Worm (Caenorhabditis elegans) whole organism, L1 larva: ENCODE data around the gene ugt-60.

Experiments
- C04F5.9 ChIP-seq: sonication (generic microtip); optimal IDR thresholded peaks from 2 replicates; lab custom pipeline; 2016; ENCODE audit warnings: missing genetic modification characterization, missing compliant biosample characterization
- C34B4.2 ChIP-seq: sonication (generic microtip); optimal IDR thresholded peaks from 2 replicates; lab custom pipeline; 2017; ENCODE audit warnings: mild to moderate bottlenecking, missing genetic modification characterization, missing compliant biosample characterization
- F16B12.6 ChIP-seq: fragments of 150-350 bp; optimal IDR thresholded peaks from 2 replicates; lab custom pipeline; 2014; ENCODE audit warnings: missing biosample characterization, missing genetic modification characterization
- Y116A8C.19 ChIP-seq: sonication (generic microtip); optimal IDR thresholded peaks from 2 replicates; lab custom pipeline; 2016; ENCODE audit warnings: missing compliant biosample characterization, missing genetic modification characterization, borderline replicate concordance
- aly-2 ChIP-seq: fragments of 150-350 bp; optimal IDR thresholded peaks from 2 replicates; lab custom pipeline; 2014; ENCODE audit warnings: missing biosample characterization, missing genetic modification characterization
- blmp-1 ChIP-seq: fragments of 150-350 bp; optimal IDR thresholded peaks from 2 replicates; lab custom pipeline; 2014; ENCODE audit warnings: missing biosample characterization, missing genetic modification characterization
- ces-1 ChIP-seq: fragments of 150-350 bp; optimal IDR thresholded peaks from 2 replicates; lab custom pipeline; 2014; ENCODE audit warnings: missing biosample characterization, missing genetic modification reagents, missing genetic modification characterization
- dpl-1 ChIP-seq, 3 experiments: fragments of 150-350 bp in 2 of 3; sonication (generic microtip) in 1 of 3; optimal IDR thresholded peaks; 2 replicates each; lab custom pipeline; 2014 to 2017; ENCODE audit warnings: missing biosample characterization in 3 of 3, missing genetic modification characterization in 3 of 3, missing genetic modification reagents in 3 of 3
- dsc-1 ChIP-seq: sonication (generic microtip); optimal IDR thresholded peaks from 2 replicates; lab custom pipeline; 2016; ENCODE audit warnings: mild to moderate bottlenecking, missing genetic modification characterization, missing compliant biosample characterization
- efl-1 ChIP-seq, 4 experiments: fragments of 150-350 bp; optimal IDR thresholded peaks in 3 of 4; peaks in 1 of 4; 1 replicate in 1 of 4; 2 replicates in 3 of 4; lab custom pipeline; 2014; ENCODE audit warnings: missing biosample characterization in 2 of 4, missing genetic modification characterization in 2 of 4, missing genetic modification reagents in 2 of 4
- egl-27 ChIP-seq, 2 experiments: fragments of 150-350 bp in 1 of 2; sonication (generic microtip); optimal IDR thresholded peaks; 3 replicates each; lab custom pipeline; 2017 to 2018; ENCODE audit warnings: missing biosample characterization in 2 of 2, missing genetic modification characterization in 2 of 2, missing genetic modification reagents in 2 of 2
- elt-2 ChIP-seq: sonication (generic microtip); optimal IDR thresholded peaks from 2 replicates; lab custom pipeline; 2016; ENCODE audit warnings: missing genetic modification characterization, mild to moderate bottlenecking, inconsistent platforms, missing compliant biosample characterization, missing genetic modification reagents
- elt-3 ChIP-seq, 6 experiments: fragments of 150-350 bp in 1 of 6; sonication (generic microtip); optimal IDR thresholded peaks; 2 replicates each; lab custom pipeline; 2017 to 2018; ENCODE audit warnings: missing biosample characterization in 6 of 6, missing genetic modification characterization in 6 of 6, inconsistent platforms in 1 of 6
- ets-5 ChIP-seq: fragments of 200-800 bp; sonication (Bioruptor generic); IDR thresholded peaks from 2 replicates; pipeline ENCODE4 v1.3.6; 2022; ENCODE audit warnings: missing genetic modification characterization, missing compliant biosample characterization
- fos-1 ChIP-seq: fragments of 150-350 bp; optimal IDR thresholded peaks from 2 replicates; lab custom pipeline; 2014; ENCODE audit warnings: missing biosample characterization, missing genetic modification characterization
- hlh-17 ChIP-seq: fragments of 200-800 bp; sonication (Bioruptor generic); optimal IDR thresholded peaks from 2 replicates; lab custom pipeline; 2018; ENCODE audit warnings: missing genetic modification characterization, mild to moderate bottlenecking, missing compliant biosample characterization, moderate library complexity, borderline replicate concordance
- hlh-4 ChIP-seq: sonication (generic microtip); optimal IDR thresholded peaks from 2 replicates; lab custom pipeline; 2016; ENCODE audit warnings: mild to moderate bottlenecking, missing genetic modification characterization, missing compliant biosample characterization
- hpl-2 ChIP-seq: fragments of 150-350 bp; optimal IDR thresholded peaks from 2 replicates; lab custom pipeline; 2014; ENCODE audit warnings: missing biosample characterization, missing genetic modification reagents, missing genetic modification characterization
- irx-1 ChIP-seq: sonication (generic microtip); optimal IDR thresholded peaks from 2 replicates; lab custom pipeline; 2016; ENCODE audit warnings: missing genetic modification characterization, missing compliant biosample characterization
- lin-13 ChIP-seq: fragments of 150-350 bp; optimal IDR thresholded peaks from 2 replicates; lab custom pipeline; 2014; ENCODE audit warnings: missing biosample characterization, missing genetic modification reagents, missing genetic modification characterization
- lin-14 ChIP-seq: fragments of 200-800 bp; sonication (Bioruptor generic); optimal IDR thresholded peaks from 2 replicates; lab custom pipeline; 2018; ENCODE audit warnings: mild to moderate bottlenecking, missing genetic modification characterization, moderate library complexity, missing compliant biosample characterization
- lir-3 ChIP-seq: sonication (generic microtip); optimal IDR thresholded peaks from 2 replicates; lab custom pipeline; 2016; ENCODE audit warnings: mild to moderate bottlenecking, missing genetic modification characterization, moderate library complexity, missing compliant biosample characterization; ENCODE audit not compliant: poor library complexity
- lsy-2 ChIP-seq, 2 experiments: fragments of 150-350 bp; optimal IDR thresholded peaks; 2 replicates each; lab custom pipeline; 2014; ENCODE audit warnings: missing biosample characterization in 2 of 2, missing genetic modification characterization in 2 of 2
- mab-9 ChIP-seq: fragments of 200-800 bp; sonication (Bioruptor generic); IDR thresholded peaks from 2 replicates; pipeline ENCODE4 v1.3.6; 2022; ENCODE audit warnings: missing genetic modification reagents, missing genetic modification characterization, missing compliant biosample characterization
- mdl-1 ChIP-seq, 2 experiments: fragments of 150-350 bp; optimal IDR thresholded peaks; 2 replicates each; lab custom pipeline; 2014 to 2017; ENCODE audit warnings: missing biosample characterization in 2 of 2, missing genetic modification characterization in 2 of 2, inconsistent platforms in 1 of 2
- nhr-12 ChIP-seq: sonication (generic microtip); optimal IDR thresholded peaks from 2 replicates; lab custom pipeline; 2017; ENCODE audit warnings: missing biosample characterization, missing genetic modification characterization
- nhr-19 ChIP-seq: fragments of 200-800 bp; sonication (Bioruptor generic); conservative IDR thresholded peaks from 2 replicates; pipeline ENCODE4 v1.3.6; 2022; ENCODE audit warnings: missing genetic modification characterization, missing compliant biosample characterization
- nhr-28 ChIP-seq: fragments of 150-350 bp; optimal IDR thresholded peaks from 2 replicates; lab custom pipeline; 2014; ENCODE audit warnings: missing biosample characterization, missing genetic modification characterization
- nhr-47 ChIP-seq: sonication (generic microtip); optimal IDR thresholded peaks from 2 replicates; lab custom pipeline; 2016; ENCODE audit warnings: mild to moderate bottlenecking, missing genetic modification characterization, moderate library complexity, missing compliant biosample characterization
- nhr-71 ChIP-seq: sonication (generic microtip); optimal IDR thresholded peaks from 2 replicates; lab custom pipeline; 2016; ENCODE audit warnings: mild to moderate bottlenecking, missing genetic modification characterization, moderate library complexity, missing compliant biosample characterization
- nhr-76 ChIP-seq: sonication (generic microtip); optimal IDR thresholded peaks from 2 replicates; lab custom pipeline; 2017; ENCODE audit warnings: missing biosample characterization, missing genetic modification characterization
- nhr-77 ChIP-seq: fragments of 150-350 bp; optimal IDR thresholded peaks from 2 replicates; lab custom pipeline; 2014; ENCODE audit warnings: missing biosample characterization, missing genetic modification characterization
- nhr-85 ChIP-seq: sonication (generic microtip); peaks from one replicate; lab custom pipeline; 2016; ENCODE audit warnings: missing genetic modification characterization, inconsistent platforms, missing compliant biosample characterization
- pag-3 ChIP-seq: sonication (generic microtip); optimal IDR thresholded peaks from 2 replicates; lab custom pipeline; 2017; ENCODE audit warnings: missing genetic modification characterization, mild to moderate bottlenecking, missing compliant biosample characterization, antibody characterized with exemption, borderline replicate concordance; ENCODE audit not compliant: insufficient read depth
- pax-3 ChIP-seq: fragments of 200-800 bp; sonication (Bioruptor generic); optimal IDR thresholded peaks from 2 replicates; lab custom pipeline; 2018; ENCODE audit warnings: mild to moderate bottlenecking, missing genetic modification characterization, moderate library complexity, missing compliant biosample characterization
- rnt-1 ChIP-seq: sonication (generic microtip); optimal IDR thresholded peaks from 2 replicates; lab custom pipeline; 2016; ENCODE audit warnings: mild to moderate bottlenecking, missing genetic modification characterization, moderate library complexity, missing compliant biosample characterization
- snu-23 ChIP-seq: sonication (generic microtip); optimal IDR thresholded peaks from 2 replicates; lab custom pipeline; 2016; ENCODE audit warnings: missing genetic modification characterization, missing compliant biosample characterization
- sptf-1 ChIP-seq: fragments of 150-350 bp; optimal IDR thresholded peaks from 2 replicates; lab custom pipeline; 2014; ENCODE audit warnings: missing biosample characterization, missing genetic modification characterization
- tbx-2 ChIP-seq: sonication (generic microtip); optimal IDR thresholded peaks from 2 replicates; lab custom pipeline; 2016; ENCODE audit warnings: missing genetic modification characterization, missing compliant biosample characterization
- unc-30 ChIP-seq: sonication (generic microtip); optimal IDR thresholded peaks from 2 replicates; lab custom pipeline; 2017; ENCODE audit warnings: missing biosample characterization, missing genetic modification characterization
- unc-86 ChIP-seq: sonication (generic microtip); optimal IDR thresholded peaks from 2 replicates; lab custom pipeline; 2016; ENCODE audit warnings: missing genetic modification characterization, missing compliant biosample characterization
- vab-15 ChIP-seq: sonication (generic microtip); optimal IDR thresholded peaks from 2 replicates; lab custom pipeline; 2017; ENCODE audit warnings: missing genotype, mild to moderate bottlenecking, missing genetic modification characterization, missing compliant biosample characterization
- xbp-1 ChIP-seq: sonication (generic microtip); optimal IDR thresholded peaks from 2 replicates; lab custom pipeline; 2016; ENCODE audit warnings: missing genetic modification characterization, missing compliant biosample characterization
- zag-1 ChIP-seq: fragments of 150-350 bp; optimal IDR thresholded peaks from 2 replicates; lab custom pipeline; 2014; ENCODE audit warnings: missing biosample characterization, missing genetic modification characterization

The ugt-60 gene

DNA sequence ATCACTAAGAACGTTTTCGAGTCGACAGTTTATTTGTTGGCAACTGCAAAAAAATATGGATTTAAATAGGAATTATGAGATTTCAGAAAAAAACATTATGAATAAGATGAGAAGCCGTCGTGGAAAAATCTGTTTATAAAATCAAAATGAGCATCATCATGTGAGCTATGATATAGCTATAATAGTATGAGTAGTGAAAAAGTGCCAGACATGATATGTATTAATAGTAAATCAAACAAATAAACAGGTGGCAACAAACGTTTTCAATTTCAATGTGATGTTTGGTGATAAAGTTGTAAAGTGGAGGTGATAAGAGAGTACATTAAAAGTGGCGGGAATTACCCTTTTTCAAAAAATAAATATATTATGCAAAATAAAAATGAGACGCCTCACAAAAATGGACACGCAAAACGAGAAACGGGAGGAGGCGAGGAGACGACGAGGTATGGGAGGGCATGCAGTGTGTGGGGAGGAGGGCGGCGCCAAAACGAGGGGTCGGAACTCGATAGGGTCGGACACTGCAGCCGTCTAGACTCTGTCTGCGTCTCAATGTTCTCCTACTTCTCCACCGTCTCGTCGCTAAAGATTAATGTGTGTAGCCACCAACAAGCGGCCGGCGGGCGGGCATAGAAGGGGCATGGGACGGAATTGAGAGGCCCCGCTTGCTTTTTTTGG is 11.1 kb downstream of the ugt-60 start, which contains the start of gene C07A9.9 (continued):
- TF ChIP-seq egl-27 (tag; optimal IDR thresholded peaks at IDR 0.05; lab: Kevin White, UChicago), result peak in 1 of 2 experiments; percentile 33
- no peak for TF ChIP-seq sptf-1 (tag; lab: Kevin White, UChicago)
- no peak for TF ChIP-seq C34B4.2 (tag; lab: Kevin White, UChicago)
- no peak for TF ChIP-seq vab-15 (tag; lab: Kevin White, UChicago)
- TF ChIP-seq nhr-77 (tag; lab: Kevin White, UChicago), result peak; percentile 69
- TF ChIP-seq pag-3 (tag; lab: Kevin White, UChicago), result no peak
- TF ChIP-seq nhr-28 (tag; lab: Kevin White, UChicago), result no peak
- TF ChIP-seq nhr-71 (tag; lab: Kevin White, UChicago), result peak; percentile 83
- TF ChIP-seq lin-13 (GFP tag; lab: Kevin White, UChicago), result no peak
- no peak for TF ChIP-seq hlh-4 (tag; lab: Kevin White, UChicago)
- TF ChIP-seq nhr-19 (GFP tag; lab: Robert Waterston, UW), result peak; percentile 68
- TF ChIP-seq ets-5, result no peak
- peak; percentile 41 for TF ChIP-seq blmp-1 (tag; lab: Kevin White, UChicago)
- TF ChIP-seq dpl-1 (GFP tag; optimal IDR thresholded peaks at IDR 0.05; lab: Kevin White, UChicago), result peak in 2 of 3 experiments; percentile 13 to 51
- TF ChIP-seq hpl-2 (GFP tag; lab: Kevin White, UChicago), result no peak
- TF ChIP-seq fos-1, result peak; percentile 57
- peak; percentile 51; the same call in 1 of the 2 replicates for TF ChIP-seq mab-9 (GFP tag; lab: Robert Waterston, UW)
- peak; percentile 57 for TF ChIP-seq rnt-1 (tag; lab: Kevin White, UChicago)
- no peak for TF ChIP-seq nhr-12 (tag; lab: Kevin White, UChicago)
- peak; percentile 50 for TF ChIP-seq irx-1 (tag; lab: Kevin White, UChicago)
- TF ChIP-seq Y116A8C.19, result no peak
- no peak for TF ChIP-seq nhr-76 (tag; lab: Kevin White, UChicago)

DNA sequence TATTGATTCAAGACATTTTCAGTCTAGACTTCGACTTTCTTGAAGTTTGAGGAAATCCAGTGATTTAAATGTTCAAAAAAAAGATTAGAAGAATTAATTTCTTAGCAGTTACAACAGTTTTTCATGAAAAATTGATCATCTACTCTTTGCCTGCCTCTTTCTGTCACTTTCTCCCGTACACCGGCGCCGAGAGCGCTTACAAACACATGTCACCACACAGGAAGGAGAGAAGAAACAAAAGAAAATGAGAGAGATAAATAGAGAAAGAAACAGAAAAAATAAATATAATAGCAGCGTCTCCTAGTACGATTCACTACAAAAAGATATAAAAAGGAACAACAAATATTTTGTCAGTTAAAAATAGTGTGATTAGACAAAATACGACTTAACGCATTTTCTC is 12.2 kb downstream of the ugt-60 start:
- TF ChIP-seq efl-1 (optimal IDR thresholded peaks at IDR 0.05; lab: Kevin White, UChicago), result peak in 1 of 2 experiments; percentile 0
- TF ChIP-seq efl-1 (GFP tag; optimal IDR thresholded peaks at IDR 0.05 in 1 of 2; lab: Kevin White, UChicago), result peak in 1 of 2 experiments; percentile 78
- TF ChIP-seq blmp-1 (tag; lab: Kevin White, UChicago), result peak; percentile 97
- TF ChIP-seq fos-1, result no peak
- peak; percentile 44 for TF ChIP-seq lin-14 (GFP tag; lab: Kevin White, UChicago)
- no peak for TF ChIP-seq nhr-85
- TF ChIP-seq rnt-1 (tag; lab: Kevin White, UChicago), result peak; percentile 22
- TF ChIP-seq elt-3 (tag; optimal IDR thresholded peaks at IDR 0.05; lab: Kevin White, UChicago), result peak in 1 of 6 experiments; percentile 22
- peak; percentile 7 for TF ChIP-seq snu-23
- peak; percentile 37 for TF ChIP-seq dsc-1
- TF ChIP-seq lsy-2 (tag; optimal IDR thresholded peaks at IDR 0.05; lab: Kevin White, UChicago), result peak in 1 of 2 experiments; percentile 40
- TF ChIP-seq lir-3 (tag; lab: Kevin White, UChicago), result no peak
- TF ChIP-seq hlh-17 (GFP tag; lab: Kevin White, UChicago), result no peak
- TF ChIP-seq mdl-1 (tag; optimal IDR thresholded peaks at IDR 0.05; lab: Kevin White, UChicago), result peak in 1 of 2 experiments; percentile 46

DNA sequence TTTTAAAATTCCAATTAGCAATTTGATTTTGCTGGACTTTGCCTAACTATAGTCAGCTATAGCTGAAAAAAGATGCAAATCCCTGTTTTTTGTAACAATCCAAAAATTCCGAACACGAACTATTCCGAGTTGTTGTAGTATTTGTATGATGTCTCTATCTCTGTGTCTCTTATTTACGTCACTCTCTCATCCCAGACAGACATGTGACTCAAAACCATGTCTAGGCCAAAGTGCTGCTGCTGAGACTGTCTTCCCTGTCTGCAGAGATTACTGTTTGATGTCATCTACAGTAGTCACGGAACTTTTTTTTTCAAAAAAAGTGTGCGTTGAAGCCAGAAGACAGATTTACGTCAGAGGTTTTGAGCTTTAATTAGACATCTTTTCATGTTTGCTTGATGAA is 12.6 kb downstream of the ugt-60 start:
- TF ChIP-seq xbp-1 (peak; percentile 14), unc-30 (no peak), ces-1 (GFP tag; lab: Kevin White, UChicago) (no peak), lsy-2 (tag; optimal IDR thresholded peaks at IDR 0.05; lab: Kevin White, UChicago) (peak in 1 of 2 experiments; percentile 54), C04F5.9 (tag; lab: Kevin White, UChicago) (no peak), efl-1 (optimal IDR thresholded peaks at IDR 0.05; lab: Kevin White, UChicago) (peak; percentile 10), efl-1 (GFP tag; optimal IDR thresholded peaks at IDR 0.05 in 1 of 2; lab: Kevin White, UChicago) (peak in 1 of 2 experiments; percentile 95), aly-2 (tag; lab: Kevin White, UChicago) (no peak), nhr-76 (tag; lab: Kevin White, UChicago) (no peak), elt-2 (peak; percentile 41), mdl-1 (tag; optimal IDR thresholded peaks at IDR 0.05; lab: Kevin White, UChicago) (peak in 1 of 2 experiments; percentile 56), zag-1 (tag; lab: Kevin White, UChicago) (no peak), C34B4.2 (tag; lab: Kevin White, UChicago) (no peak), elt-3 (tag; optimal IDR thresholded peaks at IDR 0.05; lab: Kevin White, UChicago) (peak in 1 of 6 experiments; percentile 29), pax-3 (tag; lab: Kevin White, UChicago) (no peak), nhr-12 (tag; lab: Kevin White, UChicago) (no peak), unc-86 (tag; lab: Kevin White, UChicago) (no peak), F16B12.6 (tag; lab: Kevin White, UChicago) (no peak), snu-23 (peak; percentile 44), lir-3 (tag; lab: Kevin White, UChicago) (no peak), tbx-2 (tag; lab: Kevin White, UChicago) (no peak), nhr-85 (peak; percentile 95), nhr-19 (GFP tag; lab: Robert Waterston, UW) (peak; percentile 59), nhr-47 (peak; percentile 31), lin-14 (GFP tag; lab: Kevin White, UChicago) (peak; percentile 38), nhr-28 (tag; lab: Kevin White, UChicago) (no peak)
